Worm (Caenorhabditis elegans) whole organism, L4 larva: Measurements from ENCODE around the gene elo-4.

Experiments used
- F49E8.2 ChIP-seq: sonication (generic microtip); optimal IDR thresholded peaks from 2 replicates; lab custom pipeline; 2016; ENCODE audit warnings: missing compliant biosample characterization, mild to moderate bottlenecking, missing genetic modification characterization, borderline replicate concordance
- aly-2 ChIP-seq: sonication (generic microtip); optimal IDR thresholded peaks from 2 replicates; lab custom pipeline; 2018; ENCODE audit warnings: missing biosample characterization, missing genetic modification characterization
- ama-1 ChIP-seq: fragments of 150-350 bp; optimal IDR thresholded peaks from 2 replicates; lab custom pipeline; 2014; ENCODE audit warnings: inconsistent platforms, mixed read lengths
- ceh-82 ChIP-seq: sonication (generic microtip); optimal IDR thresholded peaks from 2 replicates; lab custom pipeline; 2017; ENCODE audit warnings: missing biosample characterization, missing genetic modification characterization
- egl-27 ChIP-seq: sonication (generic microtip); optimal IDR thresholded peaks from 3 replicates; lab custom pipeline; 2017; ENCODE audit warnings: missing biosample characterization, missing genetic modification reagents, missing genetic modification characterization
- hlh-30 ChIP-seq: sonication (generic microtip); optimal IDR thresholded peaks from 2 replicates; lab custom pipeline; 2017; ENCODE audit warnings: antibody characterized with exemption, mild to moderate bottlenecking, missing genetic modification characterization, missing compliant biosample characterization; ENCODE audit not compliant: insufficient read depth
- lin-1 ChIP-seq: fragments of 200-800 bp; sonication (Bioruptor generic); IDR thresholded peaks from 2 replicates; pipeline ENCODE4 v1.3.6; 2022; ENCODE audit warnings: missing genetic modification reagents, missing genetic modification characterization, missing compliant biosample characterization
- lin-13 ChIP-seq: fragments of 150-350 bp; optimal IDR thresholded peaks from 2 replicates; lab custom pipeline; 2014; ENCODE audit warnings: missing biosample characterization, missing genetic modification reagents, missing genetic modification characterization
- lsy-2 ChIP-seq, 2 experiments: fragments of 150-350 bp in 1 of 2; sonication (generic microtip) in 1 of 2; optimal IDR thresholded peaks; 2 replicates each; lab custom pipeline; 2014 to 2017; ENCODE audit warnings: missing biosample characterization in 2 of 2, missing genetic modification characterization in 2 of 2
- nhr-76 ChIP-seq: fragments of 150-350 bp; optimal IDR thresholded peaks from 2 replicates; lab custom pipeline; 2014; ENCODE audit warnings: missing biosample characterization, missing genetic modification characterization
- saeg-2 ChIP-seq: fragments of 200-800 bp; sonication (Bioruptor generic); IDR thresholded peaks from 2 replicates; pipeline ENCODE4 v1.3.6; 2022; ENCODE audit warnings: missing genetic modification reagents, missing genetic modification characterization, missing compliant biosample characterization
- zag-1 ChIP-seq: fragments of 150-350 bp; optimal IDR thresholded peaks from 2 replicates; lab custom pipeline; 2014; ENCODE audit warnings: missing biosample characterization, missing genetic modification characterization
- ztf-11 ChIP-seq: fragments of 150-350 bp; optimal IDR thresholded peaks from 2 replicates; lab custom pipeline; 2014; ENCODE audit warnings: missing biosample characterization, missing genetic modification characterization

DNA sequence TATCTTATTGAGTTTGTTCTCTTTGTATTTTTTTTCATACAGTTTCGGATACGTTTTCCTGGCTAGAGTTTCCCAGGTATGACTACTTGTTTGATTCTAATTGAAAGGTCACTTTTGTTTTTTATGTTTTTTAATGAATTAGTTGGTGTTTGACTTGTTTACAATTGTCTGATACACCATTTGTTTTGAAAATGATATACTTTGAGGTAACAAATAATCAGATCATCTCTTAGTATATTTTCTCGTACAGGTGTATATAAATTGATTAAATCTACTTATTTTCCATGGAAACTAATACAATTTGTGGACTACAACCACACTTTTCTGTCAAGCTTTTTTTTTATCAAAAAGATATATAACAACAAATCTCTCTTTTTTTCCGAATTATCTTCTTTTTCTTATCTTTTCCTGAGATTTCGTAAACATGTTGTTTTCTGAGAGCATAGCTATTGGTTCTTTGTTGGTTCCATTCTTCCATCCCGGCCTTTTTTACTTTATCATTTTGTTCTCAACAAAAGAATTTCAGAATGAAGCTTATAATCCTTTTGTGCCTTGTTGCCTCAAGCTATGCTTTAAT is 4.2 kb downstream of the elo-4 start, which contains the start of gene ttr-5:
- no peak for TF ChIP-seq nhr-76 (tag; lab: Kevin White, UChicago)
- TF ChIP-seq lin-13 (GFP tag; lab: Kevin White, UChicago): no peak
- no peak for TF ChIP-seq lin-1 (GFP tag; lab: Robert Waterston, UW)
- no peak for TF ChIP-seq ztf-11
- TF ChIP-seq zag-1 (tag; lab: Kevin White, UChicago): no peak
- no peak for TF ChIP-seq saeg-2 (GFP tag; lab: Robert Waterston, UW)
- TF ChIP-seq ama-1 (lab: Kevin White, UChicago): no peak
- no peak for TF ChIP-seq ceh-82 (tag; lab: Kevin White, UChicago)
- no peak for TF ChIP-seq egl-27
- no peak for TF ChIP-seq aly-2 (tag; lab: Kevin White, UChicago)
- no peak for TF ChIP-seq F49E8.2 (tag; lab: Kevin White, UChicago)
- no peak for TF ChIP-seq hlh-30 (tag; lab: Kevin White, UChicago)
- no peak for TF ChIP-seq lsy-2 (tag; optimal IDR thresholded peaks at IDR 0.05; lab: Kevin White, UChicago)
